Fruit fly (Drosophila melanogaster): ENCODE data around the gene CG31103.

- TF ChIP-seq CG8478 (optimal IDR thresholded peaks at IDR 0.05) (no peak), CTCF (optimal IDR thresholded peaks at IDR 0.05) (no peak)
Observed at dm6 chr3R:25239880-25240279, 20.8 kb downstream of the CG31103 start, which contains the start of gene to.

Data from S2 (cell line).